Worm (Caenorhabditis elegans) whole organism, mixed stage, embryonic: Measurements from ENCODE around the gene clec-35.

Experiments used
- M03D4.4 ChIP-seq: sonication (generic microtip); optimal IDR thresholded peaks from 2 replicates; lab custom pipeline; 2017; ENCODE audit warnings: mild to moderate bottlenecking, missing genetic modification characterization, missing compliant biosample characterization
- bed-3 ChIP-seq: fragments of 200-800 bp; sonication (Bioruptor generic); optimal IDR thresholded peaks from 3 replicates; lab custom pipeline; 2018; ENCODE audit warnings: mild to moderate bottlenecking, missing genetic modification characterization, moderate library complexity, missing compliant biosample characterization
- blmp-1 ChIP-seq: fragments of 150-350 bp; optimal IDR thresholded peaks from 2 replicates; lab custom pipeline; 2014; ENCODE audit warnings: missing biosample characterization, missing genetic modification characterization
- ceh-39 ChIP-seq: fragments of 150-350 bp; optimal IDR thresholded peaks from 2 replicates; lab custom pipeline; 2014; ENCODE audit warnings: missing biosample characterization, missing genetic modification characterization
- ceh-43 ChIP-seq: fragments of 200-800 bp; sonication (Bioruptor generic); optimal IDR thresholded peaks from 2 replicates; lab custom pipeline; 2018; ENCODE audit warnings: mild to moderate bottlenecking, missing genetic modification characterization, moderate library complexity, missing compliant biosample characterization
- ceh-83 ChIP-seq: fragments of 200-800 bp; sonication (Bioruptor generic); optimal IDR thresholded peaks from 2 replicates; lab custom pipeline; 2018; ENCODE audit warnings: mild to moderate bottlenecking, missing genetic modification characterization, missing compliant biosample characterization
- ces-1 ChIP-seq: fragments of 150-350 bp; optimal IDR thresholded peaks from 2 replicates; lab custom pipeline; 2014; ENCODE audit warnings: missing biosample characterization, missing genetic modification reagents, missing genetic modification characterization
- cnd-1 ChIP-seq: fragments of 200-800 bp; sonication (Bioruptor generic); optimal IDR thresholded peaks from 2 replicates; lab custom pipeline; 2018; ENCODE audit warnings: mild to moderate bottlenecking, missing genetic modification characterization, missing compliant biosample characterization
- drap-1 ChIP-seq: fragments of 200-800 bp; sonication (Bioruptor generic); optimal IDR thresholded peaks from 3 replicates; lab custom pipeline; 2018; ENCODE audit warnings: mild to moderate bottlenecking, missing genetic modification characterization, missing compliant biosample characterization
- elt-1 ChIP-seq: sonication (generic microtip); optimal IDR thresholded peaks from 2 replicates; lab custom pipeline; 2017; ENCODE audit warnings: missing genetic modification characterization, mild to moderate bottlenecking, missing compliant biosample characterization, antibody characterized with exemption, moderate library complexity, borderline replicate concordance; ENCODE audit not compliant: insufficient read depth
- elt-3 ChIP-seq: fragments of 150-350 bp; optimal IDR thresholded peaks from 2 replicates; lab custom pipeline; 2014; ENCODE audit warnings: missing biosample characterization, missing genetic modification characterization
- flh-1 ChIP-seq: fragments of 200-800 bp; sonication (Bioruptor generic); optimal IDR thresholded peaks from 2 replicates; lab custom pipeline; 2018; ENCODE audit warnings: mild to moderate bottlenecking, missing genetic modification characterization, moderate library complexity, missing compliant biosample characterization
- ham-2 ChIP-seq: fragments of 200-800 bp; sonication (Bioruptor generic); optimal IDR thresholded peaks from 2 replicates; lab custom pipeline; 2018; ENCODE audit warnings: mild to moderate bottlenecking, missing genetic modification characterization, missing compliant biosample characterization
- hlh-1 ChIP-seq: fragments of 150-350 bp; optimal IDR thresholded peaks from 2 replicates; lab custom pipeline; 2014; ENCODE audit warnings: missing biosample characterization, missing genetic modification reagents, missing genetic modification characterization
- lin-13 ChIP-seq: fragments of 150-350 bp; optimal IDR thresholded peaks from 2 replicates; lab custom pipeline; 2014; ENCODE audit warnings: missing biosample characterization, missing genetic modification characterization
- lin-32 ChIP-seq: fragments of 200-800 bp; sonication (Bioruptor generic); optimal IDR thresholded peaks from 2 replicates; lab custom pipeline; 2018; ENCODE audit warnings: mild to moderate bottlenecking, missing genetic modification characterization, missing compliant biosample characterization
- lsy-2 ChIP-seq: fragments of 150-350 bp; optimal IDR thresholded peaks from 2 replicates; lab custom pipeline; 2014; ENCODE audit warnings: missing biosample characterization, missing genetic modification characterization
- mab-5 ChIP-seq: fragments of 150-350 bp; optimal IDR thresholded peaks from 2 replicates; lab custom pipeline; 2014; ENCODE audit warnings: missing biosample characterization, missing genetic modification characterization
- mep-1 ChIP-seq: fragments of 150-350 bp; optimal IDR thresholded peaks from 2 replicates; lab custom pipeline; 2017; ENCODE audit warnings: missing biosample characterization, missing genetic modification reagents, missing genetic modification characterization, inconsistent platforms
- mls-2 ChIP-seq: sonication (generic microtip); optimal IDR thresholded peaks from 2 replicates; lab custom pipeline; 2016; ENCODE audit warnings: mild to moderate bottlenecking, missing genetic modification characterization, moderate library complexity, missing compliant biosample characterization
- nhr-12 ChIP-seq: fragments of 150-350 bp; optimal IDR thresholded peaks from 2 replicates; lab custom pipeline; 2014; ENCODE audit warnings: missing biosample characterization, missing genetic modification characterization
- nhr-2 ChIP-seq: fragments of 150-350 bp; optimal IDR thresholded peaks from 2 replicates; lab custom pipeline; 2014; ENCODE audit warnings: missing biosample characterization, missing genetic modification characterization
- nhr-237 ChIP-seq: fragments of 150-350 bp; optimal IDR thresholded peaks from 2 replicates; lab custom pipeline; 2014; ENCODE audit warnings: missing biosample characterization, missing genetic modification characterization
- nhr-76 ChIP-seq: sonication (generic microtip); optimal IDR thresholded peaks from 2 replicates; lab custom pipeline; 2017; ENCODE audit warnings: missing biosample characterization, missing genetic modification characterization
- pha-4 ChIP-seq: fragments of 150-350 bp; optimal IDR thresholded peaks from 2 replicates; lab custom pipeline; 2018; ENCODE audit warnings: missing biosample characterization, missing genetic modification reagents, missing genetic modification characterization
- sem-2 ChIP-seq: fragments of 200-800 bp; sonication (Bioruptor generic); optimal IDR thresholded peaks from 2 replicates; lab custom pipeline; 2018; ENCODE audit warnings: mild to moderate bottlenecking, missing genetic modification characterization, missing compliant biosample characterization
- snpc-4 ChIP-seq: fragments of 150-350 bp; optimal IDR thresholded peaks from 2 replicates; lab custom pipeline; 2014; ENCODE audit warnings: missing biosample characterization, missing genetic modification characterization
- sptf-1 ChIP-seq: sonication (generic microtip); optimal IDR thresholded peaks from 2 replicates; lab custom pipeline; 2017; ENCODE audit warnings: mild to moderate bottlenecking, missing genetic modification characterization, moderate library complexity, missing compliant biosample characterization
- tbx-8 ChIP-seq: fragments of 200-800 bp; sonication (Bioruptor generic); optimal IDR thresholded peaks from 2 replicates; lab custom pipeline; 2018; ENCODE audit warnings: mild to moderate bottlenecking, missing genetic modification characterization, moderate library complexity, missing compliant biosample characterization
- unc-120 ChIP-seq: sonication (generic microtip); optimal IDR thresholded peaks from 2 replicates; lab custom pipeline; 2017; ENCODE audit warnings: missing genetic modification characterization, missing compliant biosample characterization; ENCODE audit not compliant: poor library complexity, severe bottlenecking
- unc-62 ChIP-seq: fragments of 150-350 bp; optimal IDR thresholded peaks from 2 replicates; lab custom pipeline; 2014; ENCODE audit warnings: missing biosample characterization, missing genetic modification reagents, missing genetic modification characterization
- ztf-11 ChIP-seq: fragments of 150-350 bp; optimal IDR thresholded peaks from 2 replicates; lab custom pipeline; 2014; ENCODE audit warnings: missing biosample characterization, missing genetic modification characterization

The clec-35 gene

ce11 chrV:16838435-16838834 is 15.4 kb downstream of the clec-35 start:
- TF ChIP-seq cnd-1 (tag; lab: Kevin White, UChicago) (no peak), drap-1 (no peak), bed-3 (no peak), snpc-4 (tag; lab: Kevin White, UChicago) (no peak), lsy-2 (no peak), elt-1 (tag; lab: Kevin White, UChicago) (no peak), nhr-2 (tag; lab: Kevin White, UChicago) (no peak), ces-1 (no peak)

- TF ChIP-seq nhr-76 (tag; lab: Kevin White, UChicago) (no peak), nhr-237 (tag; lab: Kevin White, UChicago) (no peak), elt-3 (tag; lab: Kevin White, UChicago) (no peak), ceh-43 (no peak), ham-2 (GFP tag; lab: Kevin White, UChicago) (no peak), tbx-8 (GFP tag; lab: Kevin White, UChicago) (no peak), hlh-1 (tag; lab: Kevin White, UChicago) (no peak), drap-1 (no peak), mep-1 (tag; lab: Kevin White, UChicago) (no peak), unc-62 (GFP tag; lab: Kevin White, UChicago) (no peak), unc-120 (no peak), ztf-11 (tag; lab: Kevin White, UChicago) (no peak), lsy-2 (no peak), flh-1 (GFP tag; lab: Kevin White, UChicago) (no peak)
These were observed 17.8 kb downstream of the clec-35 start for ce11 chrV:16836100-16836499.

- TF ChIP-seq ztf-11 (tag; lab: Kevin White, UChicago) (no peak), snpc-4 (tag; lab: Kevin White, UChicago) (no peak), ceh-39 (tag; lab: Kevin White, UChicago) (no peak), ceh-83 (GFP tag; lab: Kevin White, UChicago) (no peak), flh-1 (GFP tag; lab: Kevin White, UChicago) (no peak), ces-1 (no peak), sptf-1 (tag; lab: Kevin White, UChicago) (no peak), lin-13 (no peak), mls-2 (tag; lab: Kevin White, UChicago) (no peak), pha-4 (tag; lab: Kevin White, UChicago) (no peak), cnd-1 (tag; lab: Kevin White, UChicago) (no peak), tbx-8 (GFP tag; lab: Kevin White, UChicago) (no peak), bed-3 (no peak), mep-1 (tag; lab: Kevin White, UChicago) (no peak), sem-2 (GFP tag; lab: Kevin White, UChicago) (no peak), mab-5 (tag; lab: Kevin White, UChicago) (no peak), unc-62 (GFP tag; lab: Kevin White, UChicago) (no peak)
These were observed 18.9 kb downstream of the clec-35 start, which contains the start of gene tni-3 for ce11 chrV:16834989-16835388. tni-3 (minus strand) TSS chrV:16835128.

- TF ChIP-seq lin-13, result no peak
- TF ChIP-seq hlh-1 (tag; lab: Kevin White, UChicago), result no peak
- no peak for TF ChIP-seq tbx-8 (GFP tag; lab: Kevin White, UChicago)
- TF ChIP-seq M03D4.4 (tag; lab: Kevin White, UChicago), result no peak
- TF ChIP-seq nhr-12 (tag; lab: Kevin White, UChicago), result no peak
- no peak for TF ChIP-seq mls-2 (tag; lab: Kevin White, UChicago)
- TF ChIP-seq pha-4 (tag; lab: Kevin White, UChicago), result no peak
- no peak for TF ChIP-seq ces-1
- TF ChIP-seq nhr-2 (tag; lab: Kevin White, UChicago), result no peak
- TF ChIP-seq unc-120, result no peak
- no peak for TF ChIP-seq ham-2 (GFP tag; lab: Kevin White, UChicago)
- TF ChIP-seq flh-1 (GFP tag; lab: Kevin White, UChicago), result no peak
- no peak for TF ChIP-seq elt-1 (tag; lab: Kevin White, UChicago)
These were observed 20.2 kb downstream of the clec-35 start for ce11 chrV:16833672-16834071.

- TF ChIP-seq nhr-237 (tag; lab: Kevin White, UChicago) (no peak), tbx-8 (GFP tag; lab: Kevin White, UChicago) (no peak), cnd-1 (tag; lab: Kevin White, UChicago) (no peak), elt-3 (tag; lab: Kevin White, UChicago) (no peak), lin-32 (no peak), elt-1 (tag; lab: Kevin White, UChicago) (no peak), flh-1 (GFP tag; lab: Kevin White, UChicago) (no peak), unc-120 (no peak), blmp-1 (no peak), lsy-2 (no peak)
These were observed 21.0 kb downstream of the clec-35 start, which contains the start of gene phy-3 for ce11 chrV:16832865-16833264. phy-3 (plus strand) TSS chrV:16833165.
